Worm (Caenorhabditis elegans) whole organism, L2 larva: ENCODE results near the gene C07D10.6.

Experiments used
- C34F6.9 ChIP-seq: fragments of 150-350 bp; optimal IDR thresholded peaks from 2 replicates; lab custom pipeline; 2014; ENCODE audit warnings: missing biosample characterization, missing genetic modification characterization
- F13H6.1 ChIP-seq: sonication (generic microtip); optimal IDR thresholded peaks from 2 replicates; lab custom pipeline; 2016; ENCODE audit warnings: missing genetic modification characterization, missing compliant biosample characterization
- Y55F3AM.14 ChIP-seq: fragments of 200-800 bp; sonication (Bioruptor generic); optimal IDR thresholded peaks from 2 replicates; lab custom pipeline; 2018; ENCODE audit warnings: mild to moderate bottlenecking, missing genetic modification characterization, missing compliant biosample characterization
- ZK546.5 ChIP-seq: sonication (generic microtip); optimal IDR thresholded peaks from 2 replicates; lab custom pipeline; 2017; ENCODE audit warnings: missing biosample characterization, missing genetic modification characterization
- alr-1 ChIP-seq: fragments of 150-350 bp; optimal IDR thresholded peaks from 2 replicates; lab custom pipeline; 2014; ENCODE audit warnings: missing biosample characterization, missing genetic modification characterization
- ama-1 ChIP-seq: fragments of 150-350 bp; optimal IDR thresholded peaks from 2 replicates; lab custom pipeline; 2018; ENCODE audit warnings: inconsistent platforms
- blmp-1 ChIP-seq: sonication (generic microtip); optimal IDR thresholded peaks from 2 replicates; lab custom pipeline; 2017; ENCODE audit warnings: missing genetic modification characterization, mild to moderate bottlenecking, missing compliant biosample characterization, antibody characterized with exemption, moderate library complexity; ENCODE audit not compliant: insufficient read depth
- ceh-16 ChIP-seq: fragments of 150-350 bp; optimal IDR thresholded peaks from 2 replicates; lab custom pipeline; 2014; ENCODE audit warnings: missing biosample characterization, missing genetic modification characterization
- ceh-82 ChIP-seq: fragments of 150-350 bp; optimal IDR thresholded peaks from 2 replicates; lab custom pipeline; 2014; ENCODE audit warnings: missing biosample characterization, missing genetic modification characterization
- crh-2 ChIP-seq: sonication (generic microtip); optimal IDR thresholded peaks from 2 replicates; lab custom pipeline; 2017; ENCODE audit warnings: missing biosample characterization, missing genetic modification characterization
- fos-1 ChIP-seq: fragments of 150-350 bp; optimal IDR thresholded peaks from 2 replicates; lab custom pipeline; 2014; ENCODE audit warnings: missing biosample characterization, missing genetic modification characterization
- gmeb-1 ChIP-seq: fragments of 150-350 bp; optimal IDR thresholded peaks from 2 replicates; lab custom pipeline; 2014; ENCODE audit warnings: missing biosample characterization, missing genetic modification characterization
- lin-11 ChIP-seq: fragments of 150-350 bp; sonication (generic microtip); optimal IDR thresholded peaks from 2 replicates; lab custom pipeline; 2014; ENCODE audit warnings: missing biosample characterization, missing genetic modification characterization, inconsistent platforms, mixed read lengths
- lin-13 ChIP-seq: fragments of 150-350 bp; optimal IDR thresholded peaks from 2 replicates; lab custom pipeline; 2014; ENCODE audit warnings: missing biosample characterization, missing genetic modification reagents, missing genetic modification characterization
- lin-39 ChIP-seq: fragments of 150-350 bp; optimal IDR thresholded peaks from 2 replicates; lab custom pipeline; 2014; ENCODE audit warnings: missing biosample characterization, missing genetic modification reagents, missing genetic modification characterization
- lsy-2 ChIP-seq, 2 experiments: fragments of 150-350 bp in 1 of 2; sonication (generic microtip) in 1 of 2; optimal IDR thresholded peaks; 2 replicates each; lab custom pipeline; 2014 to 2017; ENCODE audit warnings: missing biosample characterization in 2 of 2, missing genetic modification characterization in 2 of 2
- mab-5 ChIP-seq: fragments of 150-350 bp; optimal IDR thresholded peaks from 2 replicates; lab custom pipeline; 2014; ENCODE audit warnings: missing biosample characterization, missing genetic modification characterization
- mdl-1 ChIP-seq, 2 experiments: fragments of 150-350 bp in 1 of 2; sonication (generic microtip) in 1 of 2; optimal IDR thresholded peaks; 2 replicates each; lab custom pipeline; 2017; ENCODE audit warnings: missing biosample characterization in 2 of 2, missing genetic modification characterization in 2 of 2
- nhr-10 ChIP-seq: sonication (generic microtip); optimal IDR thresholded peaks from 2 replicates; lab custom pipeline; 2017; ENCODE audit warnings: missing biosample characterization, missing genetic modification characterization
- nhr-12 ChIP-seq: fragments of 150-350 bp; optimal IDR thresholded peaks from 2 replicates; lab custom pipeline; 2014; ENCODE audit warnings: missing biosample characterization, missing genetic modification characterization
- nhr-129 ChIP-seq: fragments of 150-350 bp; optimal IDR thresholded peaks from 2 replicates; lab custom pipeline; 2014; ENCODE audit warnings: missing biosample characterization, missing genetic modification characterization
- nhr-21 ChIP-seq: fragments of 150-350 bp; optimal IDR thresholded peaks from 2 replicates; lab custom pipeline; 2014; ENCODE audit warnings: missing biosample characterization, missing genetic modification characterization
- nhr-23 ChIP-seq: fragments of 150-350 bp; optimal IDR thresholded peaks from 2 replicates; lab custom pipeline; 2014; ENCODE audit warnings: missing biosample characterization, missing genetic modification reagents, missing genetic modification characterization
- nhr-237 ChIP-seq: fragments of 150-350 bp; optimal IDR thresholded peaks from 2 replicates; lab custom pipeline; 2014; ENCODE audit warnings: missing biosample characterization, missing genetic modification characterization
- nhr-25 ChIP-seq: fragments of 150-350 bp; sonication (generic microtip); optimal IDR thresholded peaks from 3 replicates; lab custom pipeline; 2014; ENCODE audit warnings: missing biosample characterization, missing genetic modification characterization
- nhr-6 ChIP-seq: fragments of 150-350 bp; optimal IDR thresholded peaks from 2 replicates; lab custom pipeline; 2014; ENCODE audit warnings: missing biosample characterization, missing genetic modification characterization
- nhr-77 ChIP-seq: fragments of 150-350 bp; optimal IDR thresholded peaks from 2 replicates; lab custom pipeline; 2014; ENCODE audit warnings: missing biosample characterization, missing genetic modification characterization
- peb-1 ChIP-seq: fragments of 150-350 bp; optimal IDR thresholded peaks from 2 replicates; lab custom pipeline; 2014; ENCODE audit warnings: missing biosample characterization, missing genetic modification characterization
- sem-4 ChIP-seq: fragments of 150-350 bp; optimal IDR thresholded peaks from 2 replicates; lab custom pipeline; 2014; ENCODE audit warnings: missing biosample characterization, missing genetic modification reagents, missing genetic modification characterization
- skn-1 ChIP-seq: sonication (generic microtip); optimal IDR thresholded peaks from 2 replicates; lab custom pipeline; 2017; ENCODE audit warnings: missing biosample characterization, missing genetic modification characterization
- sma-3 ChIP-seq: sonication (generic microtip); optimal IDR thresholded peaks from 2 replicates; lab custom pipeline; 2016; ENCODE audit warnings: missing genetic modification reagents, missing genetic modification characterization, missing compliant biosample characterization
- sma-9 ChIP-seq, 2 experiments: fragments of 150-350 bp in 1 of 2; sonication (generic microtip) in 1 of 2; optimal IDR thresholded peaks; 2 replicates each; lab custom pipeline; 2014 to 2016; ENCODE audit warnings: missing genetic modification characterization in 2 of 2, mild to moderate bottlenecking in 1 of 2, missing biosample characterization in 1 of 2, missing compliant biosample characterization in 1 of 2, missing genetic modification reagents in 1 of 2, moderate library complexity in 1 of 2
- snpc-4 ChIP-seq: fragments of 150-350 bp; optimal IDR thresholded peaks from 2 replicates; lab custom pipeline; 2014; ENCODE audit warnings: missing biosample characterization, missing genetic modification characterization
- unc-39 ChIP-seq: fragments of 150-350 bp; optimal IDR thresholded peaks from 2 replicates; lab custom pipeline; 2014; ENCODE audit warnings: missing biosample characterization, missing genetic modification characterization
- unc-62 ChIP-seq: fragments of 150-350 bp; optimal IDR thresholded peaks from 2 replicates; lab custom pipeline; 2014; ENCODE audit warnings: missing biosample characterization, missing genetic modification reagents, missing genetic modification characterization
- zag-1 ChIP-seq: fragments of 150-350 bp; optimal IDR thresholded peaks from 2 replicates; lab custom pipeline; 2014; ENCODE audit warnings: missing biosample characterization, missing genetic modification characterization
- ztf-1 ChIP-seq: fragments of 200-800 bp; sonication (Bioruptor generic); conservative IDR thresholded peaks from 2 replicates; pipeline ENCODE4 v1.3.6; 2022; ENCODE audit warnings: missing genetic modification characterization, missing compliant biosample characterization
- ztf-11 ChIP-seq: sonication (generic microtip); optimal IDR thresholded peaks from 2 replicates; lab custom pipeline; 2017; ENCODE audit warnings: missing biosample characterization, missing genetic modification characterization

C07D10.6 gene

DNA sequence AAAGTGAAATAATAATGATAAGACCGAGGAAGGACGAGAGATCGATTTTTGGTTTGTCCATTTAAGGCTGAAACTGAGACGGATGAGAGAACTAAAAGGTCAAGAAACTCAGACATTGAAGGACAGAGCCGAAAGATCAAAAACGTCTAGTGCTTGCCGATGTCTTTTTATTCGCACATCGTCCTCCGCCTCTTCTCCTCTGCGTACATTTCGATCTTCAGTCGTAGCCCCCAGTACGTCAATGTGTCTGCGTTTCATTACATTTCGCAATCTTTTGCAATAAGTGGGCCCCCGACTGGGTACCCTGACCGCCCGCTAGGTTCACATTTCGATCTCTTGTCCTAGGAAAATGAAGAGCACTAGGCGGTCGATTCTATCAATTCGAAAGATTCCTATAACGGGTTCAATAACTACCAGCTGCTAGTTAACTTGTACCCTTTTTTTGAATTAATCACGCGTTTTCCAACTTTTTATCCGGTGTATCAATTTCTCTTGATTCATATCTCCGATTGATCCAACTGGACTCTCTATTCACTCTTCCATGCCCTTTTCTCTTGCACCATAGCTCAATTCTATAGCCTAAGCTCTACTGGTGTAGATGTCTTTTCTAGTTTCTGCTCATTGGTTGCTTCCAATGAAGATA lies 13.1 kb downstream of the C07D10.6 start:
- TF ChIP-seq crh-2 (tag; lab: Kevin White, UChicago) (peak; percentile 63), lin-39 (tag; lab: Kevin White, UChicago) (no peak), mdl-1 (tag; optimal IDR thresholded peaks at IDR 0.05; lab: Kevin White, UChicago) (no peak), F13H6.1 (tag; lab: Kevin White, UChicago) (peak; percentile 54), lin-11 (tag; lab: Kevin White, UChicago) (no peak), C34F6.9 (tag; lab: Kevin White, UChicago) (peak; percentile 56), nhr-6 (tag; lab: Kevin White, UChicago) (no peak), lsy-2 (tag; optimal IDR thresholded peaks at IDR 0.05; lab: Kevin White, UChicago) (peak in 1 of 2 experiments; percentile 54), nhr-10 (tag; lab: Kevin White, UChicago) (no peak), gmeb-1 (tag; lab: Kevin White, UChicago) (peak; percentile 20), sma-3 (GFP tag; lab: Kevin White, UChicago) (peak; percentile 42), ama-1 (lab: Kevin White, UChicago) (no peak), ceh-16 (tag; lab: Kevin White, UChicago) (no peak), sem-4 (peak; percentile 34), nhr-25 (tag; lab: Kevin White, UChicago) (peak; percentile 76), fos-1 (tag; lab: Kevin White, UChicago) (peak; percentile 85), lin-13 (GFP tag; lab: Kevin White, UChicago) (no peak), nhr-77 (no peak), zag-1 (tag; lab: Kevin White, UChicago) (peak; percentile 72), blmp-1 (tag; lab: Kevin White, UChicago) (peak; percentile 60), ztf-11 (no peak), nhr-129 (tag; lab: Kevin White, UChicago) (peak; percentile 97), ZK546.5 (tag; lab: Kevin White, UChicago) (no peak), alr-1 (tag; lab: Kevin White, UChicago) (no peak), sma-9 (GFP tag; optimal IDR thresholded peaks at IDR 0.05; lab: Kevin White, UChicago) (peak; percentile 89), sma-9 (tag; optimal IDR thresholded peaks at IDR 0.05; lab: Kevin White, UChicago) (no peak)

DNA sequence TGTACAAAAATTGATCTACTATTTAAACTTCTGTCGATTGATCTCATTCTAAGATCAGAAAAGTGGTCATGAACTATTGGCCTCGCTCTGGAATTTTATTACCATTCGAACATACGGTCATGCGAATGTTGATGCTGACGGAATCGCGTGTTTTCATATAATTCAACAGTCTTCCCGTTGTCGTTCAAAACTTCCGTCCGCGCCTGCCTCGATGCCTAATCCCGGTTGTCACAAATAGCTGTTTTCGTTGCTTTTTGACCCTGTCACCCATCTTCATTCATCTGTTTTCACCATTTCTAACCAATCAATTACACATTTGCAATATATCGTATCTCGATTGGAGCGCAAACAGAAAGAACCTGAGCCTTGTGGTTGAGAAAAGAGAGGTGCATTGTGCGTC lies 14.3 kb downstream of the C07D10.6 start:
- peak; percentile 35 for TF ChIP-seq nhr-25 (tag; lab: Kevin White, UChicago)
- no peak for TF ChIP-seq nhr-129 (tag; lab: Kevin White, UChicago)
- no peak for TF ChIP-seq sem-4
- TF ChIP-seq, all 48 proteins: peak for 1

DNA sequence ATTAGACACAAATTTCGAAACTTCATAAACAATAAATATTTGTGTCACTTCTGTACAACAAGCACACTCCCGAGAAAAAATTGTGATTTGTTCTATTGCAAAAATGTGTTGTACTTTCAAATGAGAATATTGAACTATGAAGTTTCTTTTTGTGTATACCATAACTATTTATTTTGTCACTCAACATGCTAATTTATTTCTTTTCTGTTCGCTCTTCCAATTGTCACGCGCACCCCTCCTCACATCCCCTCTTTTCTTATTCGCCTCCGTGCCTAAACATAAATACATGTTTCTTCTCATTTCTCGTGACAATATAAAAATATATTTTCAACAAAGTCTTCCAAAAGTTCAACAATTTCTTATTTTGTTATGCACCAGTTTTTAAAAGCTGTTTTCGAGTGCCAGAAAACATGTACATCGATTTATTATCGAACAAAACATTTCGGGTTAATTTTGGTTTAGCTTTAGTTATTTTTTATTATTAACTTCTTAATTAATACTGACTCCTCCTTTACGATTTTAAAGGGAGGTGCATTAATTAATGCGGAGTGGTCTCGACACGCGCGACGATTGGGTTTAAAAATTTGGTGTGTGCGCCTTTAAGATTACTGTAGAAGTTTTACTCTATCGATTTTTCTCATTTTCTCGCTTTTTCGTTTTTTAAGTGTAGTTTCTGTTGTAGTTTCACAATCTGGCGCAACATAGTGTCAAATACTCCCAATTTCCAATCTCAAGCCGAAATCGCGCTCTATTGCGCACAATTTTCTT lies 15.0 kb downstream of the C07D10.6 start:
- peak in 1 of 2 experiments; percentile 27 for TF ChIP-seq lsy-2 (tag; optimal IDR thresholded peaks at IDR 0.05; lab: Kevin White, UChicago)
- TF ChIP-seq ztf-1 = no peak
- peak; percentile 27 for TF ChIP-seq C34F6.9 (tag; lab: Kevin White, UChicago)
- TF ChIP-seq nhr-25 (tag; lab: Kevin White, UChicago) = peak; percentile 15
- TF ChIP-seq sem-4 = peak; percentile 17
- no peak for TF ChIP-seq lin-13 (GFP tag; lab: Kevin White, UChicago)
- TF ChIP-seq nhr-23 = no peak
- no peak for TF ChIP-seq mab-5 (tag; lab: Kevin White, UChicago)
- TF ChIP-seq, all 48 proteins: peak for 4

DNA sequence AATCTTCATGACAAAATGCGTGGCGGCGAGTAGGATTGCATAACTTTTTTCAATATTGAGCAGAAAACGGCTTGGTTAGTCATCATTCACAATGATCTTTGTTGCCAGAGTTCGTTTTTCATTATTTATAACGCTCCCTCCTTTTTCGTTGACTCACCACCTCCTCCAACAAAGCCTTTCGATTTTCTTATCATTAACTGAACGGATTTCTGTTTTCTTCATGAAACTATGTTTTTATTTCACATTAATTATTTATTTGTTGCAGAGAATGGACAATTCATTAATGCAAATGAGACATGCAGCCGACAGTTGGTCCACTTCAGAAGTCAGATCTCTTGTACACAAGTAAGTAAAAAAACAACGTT lies 15.6 kb downstream of the C07D10.6 start, which contains the start of gene bath-44:
TSS of gene bath-44 (plus strand) at position 266 of the 365 bp plus-strand sequence.
- TF ChIP-seq F13H6.1 (tag; lab: Kevin White, UChicago) (no peak), nhr-21 (no peak), lin-39 (tag; lab: Kevin White, UChicago) (no peak), ZK546.5 (tag; lab: Kevin White, UChicago) (no peak), unc-62 (GFP tag; lab: Kevin White, UChicago) (no peak), sma-3 (GFP tag; lab: Kevin White, UChicago) (no peak), sem-4 (no peak), nhr-12 (tag; lab: Kevin White, UChicago) (no peak), ceh-16 (tag; lab: Kevin White, UChicago) (no peak), sma-9 (GFP tag; optimal IDR thresholded peaks at IDR 0.05; lab: Kevin White, UChicago) (no peak), sma-9 (tag; optimal IDR thresholded peaks at IDR 0.05; lab: Kevin White, UChicago) (no peak), snpc-4 (tag; lab: Kevin White, UChicago) (no peak), Y55F3AM.14 (no peak), nhr-237 (tag; lab: Kevin White, UChicago) (no peak), unc-39 (tag; lab: Kevin White, UChicago) (no peak), skn-1 (tag; lab: Kevin White, UChicago) (no peak), peb-1 (tag; lab: Kevin White, UChicago) (no peak), ceh-82 (tag; lab: Kevin White, UChicago) (no peak), C34F6.9 (tag; lab: Kevin White, UChicago) (no peak), fos-1 (tag; lab: Kevin White, UChicago) (no peak), nhr-23 (no peak)
